Fruit fly (Drosophila melanogaster): Measurements from ENCODE around the gene FucT6.

Gene FucT6

dm6 chrX:11681558-11682551 is 27.9 kb downstream of the FucT6 start (continued):
- TF ChIP-seq sug (tag; optimal IDR thresholded peaks at IDR 0.05) (peak; percentile 75), CG7987 (GFP tag; optimal IDR thresholded peaks at IDR 0.05) (peak; percentile 63), CG10366 (GFP tag; IDR thresholded peaks at IDR 0.05) (peak; percentile 39), usp (GFP tag; optimal IDR thresholded peaks at IDR 0.05) (no peak), stwl (tag; optimal IDR thresholded peaks at IDR 0.05) (peak; percentile 19), gfzf (GFP tag; optimal IDR thresholded peaks at IDR 0.05) (peak; percentile 14), ci (GFP tag; IDR thresholded peaks at IDR 0.05) (peak; percentile 72; the same call in 1 of the 3 replicates), inv (GFP tag; IDR thresholded peaks at IDR 0.05; ENCODE audit: partially characterized antibody) (peak; percentile 53; the same call in 1 of the 2 replicates), H15 (GFP tag; IDR thresholded peaks at IDR 0.05) (no peak; the same call in 2 of the 3 replicates), bigmax (GFP tag; optimal IDR thresholded peaks at IDR 0.05) (no peak), CG17912 (GFP tag; optimal IDR thresholded peaks at IDR 0.05) (peak; percentile 23), CG6791 (GFP tag; IDR thresholded peaks at IDR 0.05; ENCODE audit: partially characterized antibody) (peak; percentile 45; the same call in 1 of the 3 replicates), CG1603 (tag; optimal IDR thresholded peaks at IDR 0.05) (peak; percentile 53), CG2120 (GFP tag; optimal IDR thresholded peaks at IDR 0.05) (peak; percentile 85), unc-4 (GFP tag; IDR thresholded peaks at IDR 0.05; ENCODE audit: partially characterized antibody) (peak; percentile 67; the same call in 1 of the 2 replicates), HLH3B (GFP tag; IDR thresholded peaks at IDR 0.05) (0 out of 2 replicates have a peak, but pooled peaks have one; percentile 11), Jarid2 (GFP tag; optimal IDR thresholded peaks at IDR 0.05) (peak; percentile 69), zen (tag; optimal IDR thresholded peaks at IDR 0.05) (peak; percentile 10), zfh2 (GFP tag; optimal IDR thresholded peaks at IDR 0.05) (peak; percentile 79), CG2889 (GFP tag; IDR thresholded peaks at IDR 0.05) (no peak), al (GFP tag; IDR thresholded peaks at IDR 0.05) (peak; percentile 39; the same call in 1 of the 2 replicates), CG32532 (GFP tag; IDR thresholded peaks at IDR 0.05) (peak; percentile 18; the same call in 1 of the 2 replicates), cg (GFP tag; optimal IDR thresholded peaks at IDR 0.05) (peak; percentile 94), schlank (tag; optimal IDR thresholded peaks at IDR 0.05) (no peak), CG8281 (tag; optimal IDR thresholded peaks at IDR 0.05) (peak; percentile 25), fu2 (GFP tag; optimal IDR thresholded peaks at IDR 0.05) (peak; percentile 75), Fer2 (tag; optimal IDR thresholded peaks at IDR 0.05) (peak; percentile 35), CG10431 (GFP tag; optimal IDR thresholded peaks at IDR 0.05) (no peak), pfk (GFP tag; optimal IDR thresholded peaks at IDR 0.05) (peak; percentile 33), CG6689 (GFP tag; IDR thresholded peaks at IDR 0.05) (peak; percentile 50), CG17829 (tag; optimal IDR thresholded peaks at IDR 0.05) (peak; percentile 62), Dll (GFP tag; IDR thresholded peaks at IDR 0.05; ENCODE audit: partially characterized antibody) (peak; percentile 73), grau (tag; optimal IDR thresholded peaks at IDR 0.05) (peak; percentile 76), psq (GFP tag; optimal IDR thresholded peaks at IDR 0.05) (peak; percentile 16), CG10209 (GFP tag; optimal IDR thresholded peaks at IDR 0.05) (peak; percentile 36), CG32767 (GFP tag; IDR thresholded peaks at IDR 0.05) (no peak), Opbp (GFP tag; IDR thresholded peaks at IDR 0.05; ENCODE audit: partially characterized antibody) (no peak), tna (GFP tag; IDR thresholded peaks at IDR 0.05; ENCODE audit: partially characterized antibody) (no peak), pum (GFP tag; optimal IDR thresholded peaks at IDR 0.05) (peak; percentile 62), CG15696 (tag; optimal IDR thresholded peaks at IDR 0.05) (peak; percentile 56), Ada2b (GFP tag; IDR thresholded peaks at IDR 0.05) (no peak), CG8089 (GFP tag; optimal IDR thresholded peaks at IDR 0.05) (peak; percentile 6), CG1792 (GFP tag; optimal IDR thresholded peaks at IDR 0.05) (peak; percentile 38), CG4854 (GFP tag; optimal IDR thresholded peaks at IDR 0.05) (peak; percentile 38), MESR4 (GFP tag; optimal IDR thresholded peaks at IDR 0.05) (peak; percentile 34), E2f2 (GFP tag; IDR thresholded peaks at IDR 0.05) (peak; percentile 88), insv (GFP tag; optimal IDR thresholded peaks at IDR 0.05) (peak in 1 of 2 experiments; percentile 31)

All from whole organism, embryonic.